Fruit fly (Drosophila melanogaster) whole organism, larva: ENCODE measurements around the gene CG43082.

Experiments used
- noc ChIP-seq: fragments of 200-800 bp; sonication (Bioruptor generic); optimal IDR thresholded peaks from 3 replicates; lab custom pipeline; 2019; ENCODE audit warnings: missing biosample characterization, mild to moderate bottlenecking, missing genetic modification characterization, moderate library complexity

The CG43082 gene

DNA sequence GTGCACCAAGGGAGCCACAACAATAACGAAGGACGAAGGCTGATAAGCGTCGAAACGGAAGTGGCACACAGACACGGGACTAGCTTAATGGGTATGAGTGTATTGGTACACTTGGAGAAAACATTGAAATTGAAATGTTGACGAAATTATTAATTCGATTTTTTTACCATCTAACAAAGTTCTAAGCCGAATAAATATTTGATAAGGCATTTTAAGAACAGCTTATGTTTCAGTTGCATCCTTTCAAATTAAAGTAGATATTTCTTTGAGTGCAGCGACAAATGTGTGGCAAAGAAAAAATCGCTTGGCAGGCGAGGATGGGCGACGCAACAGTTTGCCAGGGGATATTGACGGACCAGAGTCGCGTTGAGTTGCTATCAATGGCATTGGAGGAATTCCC is 21.7 kb upstream of the CG43082 start:
- TF ChIP-seq noc (tag; lab: Kevin White, UChicago): no peak

DNA sequence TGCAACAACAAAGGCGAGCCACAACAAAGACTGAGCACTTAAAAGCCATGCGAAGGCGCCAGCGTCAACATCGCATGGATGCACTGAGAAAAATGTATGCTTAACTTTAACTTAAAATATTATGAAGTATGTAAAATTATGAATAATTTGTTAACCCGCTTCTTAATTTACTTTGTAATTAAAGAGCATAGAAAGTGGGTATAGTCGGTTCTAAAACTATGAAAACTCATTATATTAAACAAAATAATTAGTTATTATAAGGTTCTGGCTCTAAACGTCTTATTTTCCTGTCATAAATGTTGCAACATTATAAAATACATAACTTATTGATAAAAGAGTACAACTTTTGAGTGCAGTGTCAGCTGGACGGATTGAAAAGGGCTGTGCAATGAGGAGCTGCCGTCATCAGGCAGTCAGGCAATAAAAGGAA is 20.1 kb upstream of the CG43082 start:
- no peak for TF ChIP-seq noc (tag; lab: Kevin White, UChicago)

DNA sequence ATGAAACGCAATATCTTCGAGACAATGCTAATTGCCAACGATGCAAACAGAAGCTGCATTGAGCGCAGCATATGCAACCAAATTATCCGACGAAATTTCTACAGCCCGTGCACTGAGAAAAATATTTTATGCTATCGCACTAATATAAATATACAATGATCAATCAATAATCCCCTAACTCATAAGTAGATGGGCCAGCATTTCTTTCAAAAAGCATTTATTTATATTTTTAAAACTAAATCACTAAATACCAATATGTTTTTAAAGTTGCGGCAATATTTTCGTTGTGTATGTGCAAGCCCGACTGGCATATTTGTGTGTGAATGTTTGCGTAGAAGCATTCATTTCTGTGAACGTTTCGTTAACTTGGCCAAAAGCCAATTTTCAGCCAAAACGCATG is 15.5 kb upstream of the CG43082 start:
- no peak for TF ChIP-seq noc (tag; lab: Kevin White, UChicago)

DNA sequence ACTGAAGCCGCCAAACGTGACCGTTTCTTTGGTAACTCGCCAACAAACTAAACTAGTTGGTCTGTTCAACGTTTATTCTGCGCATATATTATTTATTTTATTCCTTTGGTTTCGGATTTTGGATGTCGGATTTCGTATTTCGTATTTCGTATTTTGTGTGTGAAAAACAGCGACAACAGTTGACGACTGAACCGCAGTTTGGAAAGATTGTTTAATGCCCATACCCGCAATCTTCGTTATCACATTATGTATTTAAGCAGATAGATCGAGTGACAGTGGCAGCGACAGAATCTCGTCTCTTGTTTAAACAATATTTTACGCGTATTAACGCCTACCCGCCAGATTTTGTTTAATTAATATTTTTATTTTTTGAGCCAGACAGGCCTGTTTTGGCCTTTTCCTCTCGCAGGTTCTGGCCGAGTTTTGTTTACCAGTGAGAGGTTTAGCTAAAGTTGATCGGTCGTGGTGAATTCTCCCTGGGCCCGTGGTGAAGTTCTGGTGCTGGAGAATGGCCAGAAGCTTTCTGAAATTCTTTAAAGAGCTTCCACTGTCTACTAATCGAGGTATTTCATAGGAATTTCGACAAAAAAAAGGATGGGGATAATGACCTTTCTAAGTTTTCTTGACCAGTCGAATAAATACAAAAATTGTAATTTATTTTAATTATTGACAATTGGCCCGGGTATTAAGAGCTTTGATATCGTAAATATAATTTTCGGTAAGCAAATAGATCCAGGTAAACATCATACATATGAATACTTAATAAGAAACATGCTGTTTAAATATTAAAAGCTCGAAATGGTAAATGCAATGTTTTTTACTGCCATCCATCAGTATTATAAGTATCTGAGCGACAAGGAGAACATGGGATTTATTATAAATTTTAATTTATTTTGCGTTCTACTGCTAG is 13.7 kb upstream of the CG43082 start, which contains the start of the genes comm3 and CG43083:
Gene comm3 (minus strand): TSS at position 51 of the 910 bp plus-strand sequence.
Gene CG43083 (plus strand): TSS at position 860 of the 910 bp plus-strand sequence.
- TF ChIP-seq noc (tag; lab: Kevin White, UChicago): no peak

DNA sequence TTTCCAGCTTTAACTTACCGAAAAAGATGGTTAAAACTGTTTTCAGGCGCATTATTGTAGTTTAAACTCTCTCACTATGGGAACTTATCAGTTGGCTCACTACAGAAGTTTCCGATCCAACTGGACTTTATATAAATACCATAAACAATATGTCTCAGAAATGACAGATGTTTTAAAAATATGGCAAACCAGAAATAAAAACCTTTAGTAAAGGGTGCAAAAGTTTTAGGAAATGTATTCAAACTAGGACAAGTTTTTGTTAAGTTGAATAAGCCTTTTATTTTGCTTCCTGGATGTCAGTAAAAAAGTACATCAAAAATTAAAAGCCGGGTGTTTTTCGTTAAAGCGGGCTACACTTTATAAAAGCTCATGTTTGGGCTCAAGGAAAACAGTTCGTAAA is 12.1 kb upstream of the CG43082 start, which contains the start of the genes Eig71Ea and Eig71Eb:
Gene Eig71Ea (minus strand): TSS at position 101 of the 400 bp plus-strand sequence.
Gene Eig71Eb (plus strand): TSS at position 376 of the 400 bp plus-strand sequence.
- no peak for TF ChIP-seq noc (tag; lab: Kevin White, UChicago)

DNA sequence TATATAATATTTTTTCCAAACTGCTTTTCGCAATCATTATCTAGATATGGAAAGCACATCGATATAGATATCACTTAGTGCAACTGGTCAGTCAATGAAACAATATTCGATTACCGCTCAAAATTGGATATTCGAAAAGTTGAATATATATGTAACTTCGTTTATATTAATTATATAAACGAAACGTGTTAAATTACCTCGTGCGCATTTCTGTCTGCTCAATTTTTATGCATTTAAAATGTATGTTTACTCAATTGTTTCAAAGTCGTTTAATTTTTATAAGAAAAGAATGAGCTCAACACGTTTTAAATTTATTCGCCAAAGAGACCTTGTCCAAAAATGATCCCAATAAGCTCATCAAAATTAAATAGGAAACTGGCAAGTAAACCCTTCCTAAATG is 11.1 kb upstream of the CG43082 start, which contains the start of gene CG43084:
Gene CG43084 (plus strand): TSS at position 301 of the 400 bp plus-strand sequence.
- no peak for TF ChIP-seq noc (tag; lab: Kevin White, UChicago)

DNA sequence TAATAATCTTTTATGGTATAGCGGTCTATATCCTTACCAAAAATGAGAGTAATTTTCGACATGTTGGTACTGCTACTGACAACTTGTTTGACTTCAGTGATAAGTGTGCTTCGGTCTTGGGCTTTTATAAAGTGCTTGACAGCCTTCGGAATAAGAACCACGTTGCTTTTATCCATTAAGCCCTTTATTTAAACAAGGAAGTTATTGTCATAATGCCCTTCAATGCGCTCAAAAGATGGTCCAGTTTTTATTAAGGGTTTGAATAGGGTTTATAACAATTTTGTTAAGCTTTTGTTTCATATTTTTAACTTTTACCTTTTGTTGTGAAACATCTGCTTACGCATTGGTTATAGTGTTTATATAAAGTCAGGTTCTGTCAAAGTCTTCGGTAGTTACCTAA is 9.5 kb upstream of the CG43082 start, which contains the start of the genes Eig71Ec and Eig71Ed:
Gene Eig71Ec (minus strand): TSS at position 101 of the 400 bp plus-strand sequence.
Gene Eig71Ed (plus strand): TSS at position 384 of the 400 bp plus-strand sequence.
- TF ChIP-seq noc (tag; lab: Kevin White, UChicago): no peak

DNA sequence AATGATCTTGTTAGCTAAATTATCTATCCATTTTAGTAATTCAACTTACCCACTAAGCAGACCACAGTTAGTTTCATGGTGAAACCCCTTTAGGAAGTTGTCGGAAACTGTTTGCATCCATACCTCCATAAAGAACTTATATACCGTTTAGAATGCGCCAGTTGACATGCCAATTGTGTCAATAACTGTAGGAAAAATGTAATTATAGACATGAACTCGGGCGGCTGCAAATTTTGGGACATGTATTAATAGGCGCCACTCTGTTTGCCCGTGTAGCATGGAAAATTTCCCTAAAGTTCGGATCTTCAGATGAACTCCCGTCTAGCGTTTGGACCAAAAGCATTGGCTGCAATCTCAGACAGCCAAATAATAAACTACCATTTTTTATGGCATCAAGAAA is 5.8 kb upstream of the CG43082 start, which contains the start of gene Eig71Ee:
Gene Eig71Ee (minus strand): TSS at position 101 of the 400 bp plus-strand sequence.
- no peak for TF ChIP-seq noc (tag; lab: Kevin White, UChicago)

DNA sequence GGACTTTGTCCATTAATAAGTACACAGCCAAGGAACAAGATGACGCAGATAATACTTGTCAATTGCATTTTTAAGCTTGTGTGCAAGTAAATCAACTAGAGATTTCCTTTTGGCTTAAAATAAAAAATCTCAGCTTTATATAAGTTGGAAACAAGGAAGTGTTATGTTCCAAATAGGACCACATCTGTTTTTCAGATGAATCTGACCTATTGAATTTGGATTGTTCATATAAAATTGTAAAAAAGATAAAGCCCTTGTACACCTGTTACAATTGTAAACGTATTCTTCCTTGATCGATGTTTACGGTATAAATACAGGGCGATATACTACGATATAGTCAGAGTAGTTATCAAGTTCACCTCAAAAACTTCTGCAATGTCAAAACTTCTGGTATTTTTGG is 4.4 kb upstream of the CG43082 start, which contains the start of the genes Eig71Ef and Eig71Eg:
Gene Eig71Ef (minus strand): TSS at position 101 of the 400 bp plus-strand sequence.
Gene Eig71Eg (plus strand): TSS at position 339 of the 400 bp plus-strand sequence.
- TF ChIP-seq noc (tag; lab: Kevin White, UChicago): no peak

DNA sequence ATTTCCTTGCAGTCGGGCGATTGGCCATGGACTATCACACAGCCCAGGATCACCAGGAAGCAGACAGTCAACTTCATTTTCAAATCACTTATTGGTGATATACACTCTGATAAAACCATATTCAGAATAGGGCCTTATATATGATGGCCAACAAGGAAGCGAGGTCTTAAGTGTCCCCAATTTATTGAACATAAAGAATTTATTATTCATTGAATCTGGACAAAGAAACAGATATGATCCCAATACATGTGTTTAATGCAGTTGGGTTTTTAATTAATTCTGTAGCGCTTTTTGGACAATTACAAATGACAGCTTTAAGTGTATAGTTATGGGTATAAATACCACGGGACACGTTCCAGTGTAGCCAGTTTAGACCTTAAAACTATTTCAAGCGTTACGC is 2.3 kb upstream of the CG43082 start, which contains the start of the genes Eig71Eh and Eig71Ei:
Gene Eig71Eh (minus strand): TSS at position 101 of the 400 bp plus-strand sequence.
Gene Eig71Ei (plus strand): TSS at position 367 of the 400 bp plus-strand sequence.
- TF ChIP-seq noc (tag; lab: Kevin White, UChicago): no peak

DNA sequence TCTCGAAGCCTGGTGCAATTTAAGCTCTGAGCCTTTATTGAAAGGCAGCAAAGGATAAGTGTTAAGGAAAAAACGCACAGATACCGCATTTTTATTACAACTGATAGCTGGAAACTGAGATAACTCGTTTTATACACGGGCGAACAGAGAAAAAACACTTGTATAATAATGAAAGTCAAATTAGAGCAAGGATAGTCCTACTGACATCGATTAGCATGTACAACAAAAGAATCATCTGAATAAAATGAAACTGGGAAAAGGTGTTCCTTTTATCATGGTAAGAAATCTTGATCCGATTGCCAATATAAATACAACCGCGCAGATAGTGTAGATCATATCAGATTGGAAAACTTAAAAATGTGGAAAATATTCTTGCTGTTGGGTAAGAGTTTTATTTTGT is 752 bp upstream of the CG43082 start, which contains the start of the genes Eig71Ej and Eig71Ek:
Gene Eig71Ej (minus strand): TSS at position 101 of the 400 bp plus-strand sequence.
Gene Eig71Ek (plus strand): TSS at position 334 of the 400 bp plus-strand sequence.
- TF ChIP-seq noc (tag; lab: Kevin White, UChicago): no peak

DNA sequence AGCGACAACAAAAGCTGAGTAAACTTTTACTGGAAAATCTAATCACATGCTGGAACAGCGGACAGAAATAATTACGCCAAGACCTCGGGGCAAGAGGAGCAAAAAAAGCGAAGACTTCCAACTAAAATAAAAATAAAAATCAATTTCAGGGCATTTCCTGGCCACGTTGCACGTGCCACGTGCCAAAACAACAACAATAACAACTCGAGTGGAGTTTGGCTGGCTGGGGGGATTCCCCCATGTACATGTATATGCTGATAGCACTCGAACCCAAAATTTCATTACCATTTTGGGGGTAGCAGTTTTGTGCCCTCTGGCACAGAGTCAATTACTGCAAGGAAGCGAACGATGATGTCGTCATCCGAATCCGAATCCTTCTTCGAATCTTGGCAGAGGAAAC is 843 bp downstream of the CG43082 start:
- TF ChIP-seq noc (tag; lab: Kevin White, UChicago): no peak

DNA sequence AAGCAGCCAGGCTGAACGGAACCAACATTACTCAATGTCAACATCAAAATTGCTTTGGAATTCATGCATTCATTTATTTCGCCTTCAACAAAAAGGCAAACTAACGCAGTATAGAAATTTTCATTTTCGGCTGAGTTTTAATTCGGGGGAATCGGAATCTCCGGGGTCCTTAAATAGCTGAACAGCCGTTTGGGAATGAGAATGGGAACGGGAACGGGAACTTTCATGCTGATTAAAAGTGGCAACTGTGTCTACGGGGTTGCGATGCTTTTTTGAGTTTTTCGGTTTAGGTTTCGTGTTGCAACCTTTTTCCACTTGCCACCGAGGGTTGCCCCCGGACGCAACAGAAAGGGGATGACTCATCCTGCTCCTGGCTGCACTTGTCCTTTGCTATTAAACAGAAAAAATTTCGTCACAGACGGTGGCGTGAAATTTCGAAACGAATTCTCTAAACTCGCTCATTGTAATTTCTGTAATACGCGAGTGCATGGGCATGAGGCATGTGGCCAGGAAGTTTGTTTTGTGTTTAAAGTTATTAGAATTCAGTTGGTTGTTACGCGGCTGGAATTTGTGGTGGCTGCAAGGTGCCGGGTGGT is 2.6 kb downstream of the CG43082 start:
- no peak for TF ChIP-seq noc (tag; lab: Kevin White, UChicago)

DNA sequence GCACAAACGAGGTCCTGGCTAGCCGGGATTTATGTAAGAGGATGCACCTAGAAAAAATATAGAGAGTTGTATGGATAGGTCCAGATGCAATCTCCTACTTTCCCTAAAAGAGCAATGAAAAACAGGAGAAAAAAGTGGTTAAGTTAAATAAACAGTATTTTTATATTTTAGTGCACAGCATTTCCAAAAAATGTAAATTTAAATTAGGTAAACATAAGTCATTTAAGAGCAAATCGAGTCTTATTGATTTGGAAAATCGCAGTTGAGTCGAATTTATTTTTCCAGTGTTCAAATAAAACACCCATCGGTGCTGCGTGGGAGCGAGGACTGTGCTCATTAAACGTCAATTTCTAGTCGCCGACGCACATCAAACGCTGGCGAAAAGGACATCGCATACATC is 4.1 kb downstream of the CG43082 start:
- no peak for TF ChIP-seq noc (tag; lab: Kevin White, UChicago)

DNA sequence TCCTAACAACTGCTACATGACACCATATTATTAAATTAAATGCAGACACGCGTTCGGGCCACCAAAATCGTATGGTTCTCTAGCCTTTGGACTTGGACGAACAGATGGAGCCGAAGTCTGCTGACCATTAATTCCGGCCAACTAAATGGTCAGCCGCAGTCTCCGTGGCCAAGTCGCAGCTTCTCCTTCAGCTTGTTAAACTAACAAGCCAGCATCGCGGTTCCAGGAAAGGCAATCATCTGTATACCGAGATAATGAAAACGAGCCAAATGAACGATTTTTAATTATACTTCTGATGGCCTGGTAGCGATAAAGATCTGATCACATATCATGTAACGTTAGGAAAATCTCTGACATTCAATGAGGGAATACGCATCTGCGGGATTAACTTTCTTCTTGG is 8.3 kb downstream of the CG43082 start:
- TF ChIP-seq noc (tag; lab: Kevin White, UChicago): no peak
